Fruit fly (Drosophila melanogaster): Measurements from ENCODE around the gene CG13933.
A peak's percentile ranks its signal among the peaks of the same experiment; 100 is the strongest.

The CG13933 gene

DNA sequence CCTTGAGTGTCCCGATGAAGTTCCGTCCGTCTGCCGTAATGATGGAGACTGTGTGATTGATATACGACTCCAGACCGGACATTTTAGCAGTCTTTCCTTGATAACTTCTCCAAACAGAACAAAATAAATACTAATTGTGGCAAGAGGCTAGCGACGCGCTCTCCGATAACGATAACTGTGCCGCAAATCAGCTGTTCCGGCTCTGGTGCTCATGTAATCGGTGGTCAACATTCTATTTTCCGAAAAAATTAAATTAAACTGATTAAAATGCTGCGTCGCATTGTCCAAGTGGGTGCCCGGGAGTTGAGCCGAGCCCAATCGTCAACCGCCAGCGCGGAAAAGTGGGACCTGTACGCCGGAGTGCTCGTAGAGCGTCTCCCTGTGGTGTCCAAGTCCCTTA lies 2.3 kb upstream of the CG13933 start, which contains the start of the genes CG2021 and mRpL46 (continued):
- no peak; the same call in 1 of the 2 replicates for TF ChIP-seq tna (GFP tag; IDR thresholded peaks at IDR 0.05; ENCODE audit: partially characterized antibody)
- TF ChIP-seq Hmr (GFP tag; optimal IDR thresholded peaks at IDR 0.05) = no peak
- TF ChIP-seq cg (GFP tag; optimal IDR thresholded peaks at IDR 0.05) = no peak
- TF ChIP-seq CG32772 (GFP tag; IDR thresholded peaks at IDR 0.05) = no peak
- TF ChIP-seq hth (optimal IDR thresholded peaks at IDR 0.05) = no peak
- no peak for TF ChIP-seq CG7372 (GFP tag; IDR thresholded peaks at IDR 0.05)
- TF ChIP-seq CG2678 (tag; optimal IDR thresholded peaks at IDR 0.05) = no peak
- TF ChIP-seq vnd (GFP tag; IDR thresholded peaks at IDR 0.05; ENCODE audit: partially characterized antibody) = 0 out of 3 replicates have a peak, but pooled peaks have one; percentile 35
- TF ChIP-seq CG8765 (GFP tag; IDR thresholded peaks at IDR 0.05) = no peak
- TF ChIP-seq CHES-1-like (GFP tag; optimal IDR thresholded peaks at IDR 0.05) = no peak
- no peak for TF ChIP-seq HmgZ (tag; optimal IDR thresholded peaks at IDR 0.05)
- no peak for TF ChIP-seq aop (GFP tag; IDR thresholded peaks at IDR 0.05)
- TF ChIP-seq CG13287 (GFP tag; IDR thresholded peaks at IDR 0.05; ENCODE audit: partially characterized antibody) = peak; percentile 65
- no peak for TF ChIP-seq CG8359 (GFP tag; optimal IDR thresholded peaks at IDR 0.05; ENCODE audit: borderline replicate concordance)
- TF ChIP-seq lilli (GFP tag; optimal IDR thresholded peaks at IDR 0.05) = no peak
- TF ChIP-seq CG1233 (GFP tag; optimal IDR thresholded peaks at IDR 0.05) = no peak
- TF ChIP-seq p53 (GFP tag; optimal IDR thresholded peaks at IDR 0.05) = no peak
- no peak for TF ChIP-seq ham (GFP tag; IDR thresholded peaks at IDR 0.05)
- TF ChIP-seq sim (GFP tag; IDR thresholded peaks at IDR 0.05) = no peak
- TF ChIP-seq dan (GFP tag; IDR thresholded peaks at IDR 0.05) = no peak
- no peak for TF ChIP-seq stwl (tag; optimal IDR thresholded peaks at IDR 0.05)
- TF ChIP-seq Stat92E (GFP tag; optimal IDR thresholded peaks at IDR 0.05) = no peak
- TF ChIP-seq CG10431 (GFP tag; optimal IDR thresholded peaks at IDR 0.05) = no peak
- TF ChIP-seq CG1529 (GFP tag; optimal IDR thresholded peaks at IDR 0.05) = no peak
- no peak for TF ChIP-seq maf-S (GFP tag; optimal IDR thresholded peaks at IDR 0.05)
- peak in 1 of 2 experiments; percentile 76 for TF ChIP-seq Pdp1 (GFP tag; optimal IDR thresholded peaks at IDR 0.05)
- no peak for TF ChIP-seq ranshi (GFP tag; IDR thresholded peaks at IDR 0.05)
- no peak for TF ChIP-seq Dbx (GFP tag; IDR thresholded peaks at IDR 0.05)
- no peak for TF ChIP-seq CG16863 (GFP tag; optimal IDR thresholded peaks at IDR 0.05)
- TF ChIP-seq sna (GFP tag; IDR thresholded peaks at IDR 0.05; ENCODE audit: partially characterized antibody) = peak; percentile 48; the same call in 1 of the 2 replicates
- no peak for TF ChIP-seq Rfx (GFP tag; IDR thresholded peaks at IDR 0.05)
- TF ChIP-seq E2f2 (GFP tag; IDR thresholded peaks at IDR 0.05) = peak; percentile 29; the same call in 1 of the 2 replicates
- no peak for TF ChIP-seq oc (tag; optimal IDR thresholded peaks at IDR 0.05)
- TF ChIP-seq pfk (GFP tag; optimal IDR thresholded peaks at IDR 0.05) = no peak
- TF ChIP-seq CG12744 (GFP tag; optimal IDR thresholded peaks at IDR 0.05) = no peak
- no peak for TF ChIP-seq CG10654 (GFP tag; optimal IDR thresholded peaks at IDR 0.05)
- TF ChIP-seq CG4404 (GFP tag; IDR thresholded peaks at IDR 0.05) = no peak
- TF ChIP-seq z (GFP tag; IDR thresholded peaks at IDR 0.05) = no peak
- TF ChIP-seq HHEX (GFP tag; optimal IDR thresholded peaks at IDR 0.05) = no peak
- TF ChIP-seq CG10366 (GFP tag; IDR thresholded peaks at IDR 0.05) = no peak
- no peak for TF ChIP-seq cas (GFP tag; IDR thresholded peaks at IDR 0.05)
- TF ChIP-seq wek (GFP tag; optimal IDR thresholded peaks at IDR 0.05) = no peak
- no peak for TF ChIP-seq Six4 (GFP tag; optimal IDR thresholded peaks at IDR 0.05)
- TF ChIP-seq CG30403 (GFP tag; optimal IDR thresholded peaks at IDR 0.05) = no peak
- no peak for TF ChIP-seq bsh (GFP tag; optimal IDR thresholded peaks at IDR 0.05)
- no peak for TF ChIP-seq CG18476 (GFP tag; optimal IDR thresholded peaks at IDR 0.05)
- TF ChIP-seq CG3995 (GFP tag; optimal IDR thresholded peaks at IDR 0.05) = no peak
- no peak for TF ChIP-seq klu (GFP tag; IDR thresholded peaks at IDR 0.05)
- no peak for TF ChIP-seq CG10565 (GFP tag; optimal IDR thresholded peaks at IDR 0.05)
- no peak for TF ChIP-seq unpg (GFP tag; optimal IDR thresholded peaks at IDR 0.05)
- TF ChIP-seq CG16813 (GFP tag; IDR thresholded peaks at IDR 0.05; ENCODE audit: partially characterized antibody) = 0 out of 3 replicates have a peak, but pooled peaks have one; percentile 14
